Worm (Caenorhabditis elegans): ENCODE data around the gene T05A7.12.
A peak's percentile ranks its signal among the peaks of the same experiment; 100 is the strongest.

T05A7.12 gene

ce11 chrII:4638891-4639290 is 24.2 kb downstream of the T05A7.12 start:
- TF ChIP-seq elt-3 (tag; optimal IDR thresholded peaks at IDR 0.05) (peak in 1 of 6 experiments; percentile 38), grh-1 (GFP tag; IDR thresholded peaks at IDR 0.05) (peak; percentile 50), nhr-11 (tag; optimal IDR thresholded peaks at IDR 0.05) (no peak), hpl-2 (GFP tag; optimal IDR thresholded peaks at IDR 0.05) (no peak), efl-1 (optimal IDR thresholded peaks at IDR 0.05) (peak in 1 of 2 experiments; percentile 8), efl-1 (GFP tag; optimal IDR thresholded peaks at IDR 0.05 in 1 of 2) (peak in 1 of 2 experiments; percentile 87), nhr-85 (tag) (peak; percentile 65), C34B4.2 (tag; optimal IDR thresholded peaks at IDR 0.05) (no peak), blmp-1 (tag; optimal IDR thresholded peaks at IDR 0.05) (peak; percentile 79), ceh-8 (GFP tag; optimal IDR thresholded peaks at IDR 0.05) (no peak), ceh-90 (tag; optimal IDR thresholded peaks at IDR 0.05) (no peak), pag-3 (tag; optimal IDR thresholded peaks at IDR 0.05; ENCODE audit: borderline replicate concordance, insufficient read depth) (no peak), lin-14 (GFP tag; optimal IDR thresholded peaks at IDR 0.05) (peak; percentile 69), ceh-63 (GFP tag; optimal IDR thresholded peaks at IDR 0.05) (no peak), fkh-10 (GFP tag; optimal IDR thresholded peaks at IDR 0.05) (no peak), dpl-1 (GFP tag; optimal IDR thresholded peaks at IDR 0.05) (no peak), sox-4 (tag; optimal IDR thresholded peaks at IDR 0.05) (no peak), dsc-1 (tag; optimal IDR thresholded peaks at IDR 0.05) (no peak), unc-30 (tag; optimal IDR thresholded peaks at IDR 0.05) (no peak), C04F5.9 (tag; optimal IDR thresholded peaks at IDR 0.05) (no peak), mep-1 (tag; optimal IDR thresholded peaks at IDR 0.05) (peak; percentile 31), sup-37 (GFP tag; optimal IDR thresholded peaks at IDR 0.05) (no peak), zag-1 (tag; optimal IDR thresholded peaks at IDR 0.05) (no peak), mab-9 (GFP tag; IDR thresholded peaks at IDR 0.05) (no peak), egl-13 (tag; optimal IDR thresholded peaks at IDR 0.05) (no peak)

ce11 chrII:4638241-4638640 is 24.8 kb downstream of the T05A7.12 start, which contains the start of gene che-10:
Gene che-10 (minus strand): TSS chrII:4638341.
- TF ChIP-seq efl-1 (optimal IDR thresholded peaks at IDR 0.05): no peak
- peak in 1 of 2 experiments; percentile 66 for TF ChIP-seq efl-1 (GFP tag; optimal IDR thresholded peaks at IDR 0.05 in 1 of 2)
- no peak for TF ChIP-seq lin-35 (GFP tag; optimal IDR thresholded peaks at IDR 0.05)
- TF ChIP-seq egl-27 (tag; optimal IDR thresholded peaks at IDR 0.05): no peak

- TF ChIP-seq elt-3 (tag; optimal IDR thresholded peaks at IDR 0.05): no peak
- no peak for TF ChIP-seq nhr-11 (tag; optimal IDR thresholded peaks at IDR 0.05)
- no peak for TF ChIP-seq grh-1 (GFP tag; IDR thresholded peaks at IDR 0.05)
- no peak for TF ChIP-seq mdl-1 (tag; optimal IDR thresholded peaks at IDR 0.05)
- TF ChIP-seq nhr-19 (GFP tag; conservative IDR thresholded peaks at IDR 0.05): no peak
- no peak for TF ChIP-seq unc-62 (GFP tag; optimal IDR thresholded peaks at IDR 0.05)
- no peak for TF ChIP-seq nhr-237 (tag; optimal IDR thresholded peaks at IDR 0.05)
- TF ChIP-seq xbp-1 (tag; optimal IDR thresholded peaks at IDR 0.05): no peak
- TF ChIP-seq unc-130 (tag; optimal IDR thresholded peaks at IDR 0.05): no peak
- no peak for TF ChIP-seq lsy-2 (tag; optimal IDR thresholded peaks at IDR 0.05)
- TF ChIP-seq Y116A8C.19 (tag; optimal IDR thresholded peaks at IDR 0.05; ENCODE audit: borderline replicate concordance): no peak
- no peak for TF ChIP-seq blmp-1 (tag; optimal IDR thresholded peaks at IDR 0.05)
Observed at ce11 chrII:4631479-4631878, 31.6 kb downstream of the T05A7.12 start.

ce11 chrII:4626606-4627005 is 36.5 kb downstream of the T05A7.12 start, which contains the start of gene F35D11.1:
Gene F35D11.1 (plus strand): TSS chrII:4626906.
- TF ChIP-seq fkh-10 (GFP tag; optimal IDR thresholded peaks at IDR 0.05) (no peak), mef-2 (tag; optimal IDR thresholded peaks at IDR 0.05) (no peak), dsc-1 (tag; optimal IDR thresholded peaks at IDR 0.05) (peak; percentile 31), ceh-88 (GFP tag; IDR thresholded peaks at IDR 0.05) (no peak), rnt-1 (tag; optimal IDR thresholded peaks at IDR 0.05) (no peak), nhr-20 (tag; optimal IDR thresholded peaks at IDR 0.05) (no peak), swsn-7 (tag; optimal IDR thresholded peaks at IDR 0.05) (no peak)
